Fruit fly (Drosophila melanogaster): ENCODE measurements around the gene SMC1.

Gene SMC1

dm6 chr3R:24068830-24069229, 10.7 kb downstream of the SMC1 start:
- no peak for TF ChIP-seq noc (tag; optimal IDR thresholded peaks at IDR 0.05)

dm6 chr3R:24069965-24070364, 11.9 kb downstream of the SMC1 start:
- TF ChIP-seq noc (tag; optimal IDR thresholded peaks at IDR 0.05) = no peak

- no peak for TF ChIP-seq noc (tag; optimal IDR thresholded peaks at IDR 0.05)
These were observed 15.6 kb downstream of the SMC1 start for dm6 chr3R:24073703-24074102.

dm6 chr3R:24079110-24079509, 21.0 kb downstream of the SMC1 start:
- no peak for TF ChIP-seq noc (tag; optimal IDR thresholded peaks at IDR 0.05)

- no peak for TF ChIP-seq noc (tag; optimal IDR thresholded peaks at IDR 0.05)
These were observed 21.5 kb downstream of the SMC1 start for dm6 chr3R:24079613-24080012.

- TF ChIP-seq noc (tag; optimal IDR thresholded peaks at IDR 0.05) = peak; percentile 85
These were observed 26.9 kb downstream of the SMC1 start for dm6 chr3R:24084975-24085374.

dm6 chr3R:24090143-24090542, 32.1 kb downstream of the SMC1 start:
- peak; percentile 59 for TF ChIP-seq noc (tag; optimal IDR thresholded peaks at IDR 0.05)

dm6 chr3R:24091653-24092052, 33.6 kb downstream of the SMC1 start:
- TF ChIP-seq noc (tag; optimal IDR thresholded peaks at IDR 0.05) = no peak

dm6 chr3R:24092590-24093151, 34.6 kb downstream of the SMC1 start:
- no peak for TF ChIP-seq noc (tag; optimal IDR thresholded peaks at IDR 0.05)

dm6 chr3R:24093430-24093829, 35.3 kb downstream of the SMC1 start:
- no peak for TF ChIP-seq noc (tag; optimal IDR thresholded peaks at IDR 0.05)

dm6 chr3R:24099039-24100026, 41.2 kb downstream of the SMC1 start:
- peak; percentile 62 for TF ChIP-seq noc (tag; optimal IDR thresholded peaks at IDR 0.05)

- peak; percentile 14 for TF ChIP-seq noc (tag; optimal IDR thresholded peaks at IDR 0.05)
These were observed 42.6 kb downstream of the SMC1 start for dm6 chr3R:24100717-24101116.

- no peak for TF ChIP-seq noc (tag; optimal IDR thresholded peaks at IDR 0.05)
These were observed 43.4 kb downstream of the SMC1 start for dm6 chr3R:24101437-24101836.

dm6 chr3R:24102387-24102786, 44.3 kb downstream of the SMC1 start:
- peak; percentile 30 for TF ChIP-seq noc (tag; optimal IDR thresholded peaks at IDR 0.05)

- TF ChIP-seq noc (tag; optimal IDR thresholded peaks at IDR 0.05) = no peak
These were observed 45.6 kb downstream of the SMC1 start for dm6 chr3R:24103708-24104107.

dm6 chr3R:24104471-24105311, 46.6 kb downstream of the SMC1 start:
- no peak for TF ChIP-seq noc (tag; optimal IDR thresholded peaks at IDR 0.05)

All from whole organism, larva.